Fruit fly (Drosophila melanogaster): ENCODE data around the gene pins.

pins gene

dm6 chr3R:27613814-27614213, 31.2 kb downstream of the pins start (continued):
- TF ChIP-seq CG13894 (tag; optimal IDR thresholded peaks at IDR 0.05) (peak; percentile 24), ind (GFP tag; optimal IDR thresholded peaks at IDR 0.05) (peak; percentile 21), Stat92E (GFP tag; optimal IDR thresholded peaks at IDR 0.05) (no peak), CG42726 (GFP tag; IDR thresholded peaks at IDR 0.05; ENCODE audit: partially characterized antibody) (no peak), CG12942 (GFP tag; optimal IDR thresholded peaks at IDR 0.05) (no peak), stc (GFP tag; IDR thresholded peaks at IDR 0.05) (no peak), gsb (GFP tag; IDR thresholded peaks at IDR 0.05) (no peak), crp (GFP tag; optimal IDR thresholded peaks at IDR 0.05) (no peak), ro (GFP tag; IDR thresholded peaks at IDR 0.05) (no peak), Oaz (GFP tag; IDR thresholded peaks at IDR 0.05) (no peak), CG5180 (GFP tag; optimal IDR thresholded peaks at IDR 0.05) (no peak), CG4404 (GFP tag; IDR thresholded peaks at IDR 0.05) (no peak), CG18599 (GFP tag; optimal IDR thresholded peaks at IDR 0.05) (peak; percentile 76), CG34422 (GFP tag; IDR thresholded peaks at IDR 0.05) (peak; percentile 29; the same call in 1 of the 3 replicates), NK7.1 (GFP tag; optimal IDR thresholded peaks at IDR 0.05) (no peak), Hr3 (GFP tag; optimal IDR thresholded peaks at IDR 0.05) (no peak), Dip2 (GFP tag; IDR thresholded peaks at IDR 0.05) (no peak), CG13296 (GFP tag; optimal IDR thresholded peaks at IDR 0.05) (peak; percentile 25), ERR (GFP tag; optimal IDR thresholded peaks at IDR 0.05) (no peak), eve (GFP tag; optimal IDR thresholded peaks at IDR 0.05) (no peak), trh (GFP tag; optimal IDR thresholded peaks at IDR 0.05) (no peak), dati (GFP tag; IDR thresholded peaks at IDR 0.05) (no peak), Ptx1 (GFP tag; IDR thresholded peaks at IDR 0.05) (no peak), Mad (GFP tag; optimal IDR thresholded peaks at IDR 0.05) (no peak), MESR4 (GFP tag; optimal IDR thresholded peaks at IDR 0.05) (no peak), TFAM (GFP tag; optimal IDR thresholded peaks at IDR 0.05) (no peak), pros (GFP tag; optimal IDR thresholded peaks at IDR 0.05) (no peak), CG9609 (GFP tag; optimal IDR thresholded peaks at IDR 0.05) (no peak), luna (GFP tag; optimal IDR thresholded peaks at IDR 0.05) (no peak), zen (tag; optimal IDR thresholded peaks at IDR 0.05) (peak; percentile 1), CG43689 (GFP tag; IDR thresholded peaks at IDR 0.05) (no peak), CG7963 (GFP tag; IDR thresholded peaks at IDR 0.05; ENCODE audit: partially characterized antibody) (no peak), lbe (GFP tag; optimal IDR thresholded peaks at IDR 0.05) (no peak), nom (GFP tag; optimal IDR thresholded peaks at IDR 0.05) (no peak), mam (GFP tag; optimal IDR thresholded peaks at IDR 0.05) (no peak), Atf3 (GFP tag; optimal IDR thresholded peaks at IDR 0.05) (no peak), fd64A (GFP tag; optimal IDR thresholded peaks at IDR 0.05) (no peak), CG10543 (GFP tag; optimal IDR thresholded peaks at IDR 0.05) (no peak), crol (GFP tag; IDR thresholded peaks at IDR 0.05) (no peak), fd3F (GFP tag; optimal IDR thresholded peaks at IDR 0.05) (no peak), CG33557 (GFP tag; optimal IDR thresholded peaks at IDR 0.05) (no peak), CG1233 (GFP tag; optimal IDR thresholded peaks at IDR 0.05) (no peak), CG11456 (GFP tag; IDR thresholded peaks at IDR 0.05) (no peak), fru (optimal IDR thresholded peaks at IDR 0.05) (no peak), CG14014 (GFP tag; IDR thresholded peaks at IDR 0.05) (0 out of 2 replicates have a peak, but pooled peaks have one; percentile 31), Fer2 (tag; optimal IDR thresholded peaks at IDR 0.05) (no peak), CG13123 (GFP tag; optimal IDR thresholded peaks at IDR 0.05) (no peak), ranshi (GFP tag; IDR thresholded peaks at IDR 0.05) (peak; percentile 39; the same call in 1 of the 2 replicates), schlank (tag; optimal IDR thresholded peaks at IDR 0.05) (no peak), dmrt11E (tag; optimal IDR thresholded peaks at IDR 0.05) (no peak), CG8478 (optimal IDR thresholded peaks at IDR 0.05) (no peak), CG2120 (GFP tag; optimal IDR thresholded peaks at IDR 0.05) (peak; percentile 32)

Measured in whole organism, embryonic.